Worm (Caenorhabditis elegans) whole organism, L4 larva: ENCODE measurements around the gene R10E4.3.

ENCODE experiments used
- ZK337.2 ChIP-seq: fragments of 200-800 bp; sonication (Bioruptor generic); IDR thresholded peaks from 2 replicates; pipeline ENCODE4 v1.3.6; 2022; ENCODE audit warnings: missing genetic modification reagents, missing genetic modification characterization, missing compliant biosample characterization
- ZK546.5 ChIP-seq, 2 experiments: sonication (generic microtip); optimal IDR thresholded peaks; 2 replicates each; lab custom pipeline; 2017; ENCODE audit warnings: missing biosample characterization in 2 of 2, missing genetic modification characterization in 2 of 2
- ama-1 ChIP-seq: fragments of 150-350 bp; optimal IDR thresholded peaks from 2 replicates; lab custom pipeline; 2014; ENCODE audit warnings: inconsistent platforms, mixed read lengths
- mdl-1 ChIP-seq, 2 experiments: fragments of 150-350 bp in 1 of 2; sonication (generic microtip) in 1 of 2; optimal IDR thresholded peaks; 2 replicates each; lab custom pipeline; 2014 to 2017; ENCODE audit warnings: missing biosample characterization in 2 of 2, missing genetic modification characterization in 2 of 2
- nhr-6 ChIP-seq: fragments of 150-350 bp; optimal IDR thresholded peaks from 2 replicates; lab custom pipeline; 2014; ENCODE audit warnings: missing biosample characterization, missing genetic modification characterization

DNA sequence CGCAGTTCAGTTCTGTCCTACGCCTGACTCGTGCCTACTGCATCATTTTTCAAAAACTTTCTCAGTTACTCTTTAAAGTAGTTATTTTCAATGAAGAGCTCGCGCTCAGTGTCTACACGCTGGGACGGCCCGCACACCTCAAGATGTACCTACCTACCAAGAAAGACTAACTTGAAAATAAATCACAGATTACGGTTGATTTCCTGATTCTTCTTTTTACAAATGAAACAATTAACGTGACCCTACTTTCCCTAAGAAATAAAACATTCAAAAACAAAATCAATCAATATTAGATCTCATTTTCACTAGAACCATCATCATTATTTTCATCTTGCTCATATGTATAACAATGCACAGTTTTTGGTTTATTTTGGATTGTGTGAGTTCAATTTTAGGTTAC, 34.1 kb upstream of the R10E4.3 start, which contains the start of gene H38K22.7:
- no peak for TF ChIP-seq nhr-6 (tag; lab: Kevin White, UChicago)
- TF ChIP-seq ama-1 (lab: Kevin White, UChicago) = no peak
- no peak for TF ChIP-seq mdl-1 (tag; optimal IDR thresholded peaks at IDR 0.05; lab: Kevin White, UChicago)
- TF ChIP-seq ZK337.2 = no peak
- TF ChIP-seq ZK546.5 (tag; optimal IDR thresholded peaks at IDR 0.05; lab: Kevin White, UChicago) = no peak
